Worm (Caenorhabditis elegans) whole organism, L3 larva: ENCODE measurements around the gene ugt-44.

Experiments used
- ZK546.5 ChIP-seq: sonication (generic microtip); optimal IDR thresholded peaks from 2 replicates; lab custom pipeline; 2017; ENCODE audit warnings: missing biosample characterization, missing genetic modification characterization
- aly-2 ChIP-seq: fragments of 150-350 bp; optimal IDR thresholded peaks from 2 replicates; lab custom pipeline; 2014; ENCODE audit warnings: missing biosample characterization, missing genetic modification characterization
- ama-1 ChIP-seq: fragments of 150-350 bp; optimal IDR thresholded peaks from 2 replicates; lab custom pipeline; 2018
- ceh-16 ChIP-seq: sonication (generic microtip); optimal IDR thresholded peaks from 2 replicates; lab custom pipeline; 2017; ENCODE audit warnings: missing biosample characterization, missing genetic modification characterization
- ceh-28 ChIP-seq: fragments of 150-350 bp; optimal IDR thresholded peaks from 2 replicates; lab custom pipeline; 2014; ENCODE audit warnings: missing biosample characterization, missing genetic modification reagents, missing genetic modification characterization
- ceh-9 ChIP-seq: sonication (generic microtip); optimal IDR thresholded peaks from 2 replicates; lab custom pipeline; 2018; ENCODE audit warnings: missing biosample characterization, missing genetic modification characterization
- daf-12 ChIP-seq: fragments of 150-350 bp; optimal IDR thresholded peaks from 2 replicates; lab custom pipeline; 2014; ENCODE audit warnings: missing biosample characterization, missing genetic modification reagents, missing genetic modification characterization
- egl-5 ChIP-seq: fragments of 150-350 bp; optimal IDR thresholded peaks from 2 replicates; lab custom pipeline; 2017; ENCODE audit warnings: missing biosample characterization, missing genetic modification reagents, missing genetic modification characterization, inconsistent platforms
- elt-1 ChIP-seq: fragments of 150-350 bp; optimal IDR thresholded peaks from 2 replicates; lab custom pipeline; 2014; ENCODE audit warnings: missing biosample characterization, missing genetic modification characterization
- elt-2 ChIP-seq: sonication (generic microtip); optimal IDR thresholded peaks from 2 replicates; lab custom pipeline; 2016; ENCODE audit warnings: missing genetic modification reagents, mild to moderate bottlenecking, missing genetic modification characterization, missing compliant biosample characterization
- eor-1 ChIP-seq, 2 experiments: fragments of 150-350 bp; optimal IDR thresholded peaks; 2 replicates each; lab custom pipeline; 2014 to 2018; ENCODE audit warnings: missing biosample characterization in 2 of 2, missing genetic modification characterization in 2 of 2
- fkh-10 ChIP-seq: sonication (generic microtip); optimal IDR thresholded peaks from 2 replicates; lab custom pipeline; 2017; ENCODE audit warnings: missing biosample characterization, missing genetic modification reagents, missing genetic modification characterization
- fkh-2 ChIP-seq: fragments of 150-350 bp; optimal IDR thresholded peaks from 2 replicates; lab custom pipeline; 2014; ENCODE audit warnings: missing biosample characterization, missing genetic modification reagents, missing genetic modification characterization
- fos-1 ChIP-seq: fragments of 150-350 bp; optimal IDR thresholded peaks from 2 replicates; lab custom pipeline; 2014; ENCODE audit warnings: missing biosample characterization, missing genetic modification characterization
- hmg-11 ChIP-seq: sonication (generic microtip); optimal IDR thresholded peaks from 2 replicates; lab custom pipeline; 2016; ENCODE audit warnings: missing genetic modification characterization, missing compliant biosample characterization
- jun-1 ChIP-seq: fragments of 150-350 bp; optimal IDR thresholded peaks from 2 replicates; lab custom pipeline; 2014; ENCODE audit warnings: missing biosample characterization, missing genetic modification reagents, missing genetic modification characterization
- lin-15B ChIP-seq: fragments of 150-350 bp; optimal IDR thresholded peaks from 2 replicates; lab custom pipeline; 2014; ENCODE audit warnings: missing biosample characterization, missing genetic modification characterization
- lin-39 ChIP-seq: fragments of 150-350 bp; optimal IDR thresholded peaks from 2 replicates; lab custom pipeline; 2018; ENCODE audit warnings: missing biosample characterization, missing genetic modification reagents, missing genetic modification characterization
- lsy-12 ChIP-seq: sonication (generic microtip); optimal IDR thresholded peaks from 2 replicates; lab custom pipeline; 2016; ENCODE audit warnings: mild to moderate bottlenecking, missing genetic modification characterization, missing compliant biosample characterization
- mml-1 ChIP-seq: fragments of 150-350 bp; sonication (generic microtip); optimal IDR thresholded peaks from 3 replicates; lab custom pipeline; 2014; ENCODE audit warnings: missing biosample characterization, missing genetic modification characterization
- nfya-1 ChIP-seq: sonication (generic microtip); optimal IDR thresholded peaks from 2 replicates; lab custom pipeline; 2017; ENCODE audit warnings: missing genetic modification characterization, mild to moderate bottlenecking, missing compliant biosample characterization, antibody characterized with exemption, moderate library complexity; ENCODE audit not compliant: insufficient read depth
- nhr-11 ChIP-seq: fragments of 150-350 bp; optimal IDR thresholded peaks from 2 replicates; lab custom pipeline; 2014; ENCODE audit warnings: missing biosample characterization, missing genetic modification characterization
- nhr-23 ChIP-seq: fragments of 150-350 bp; optimal IDR thresholded peaks from 2 replicates; lab custom pipeline; 2014; ENCODE audit warnings: missing biosample characterization, missing genetic modification reagents, missing genetic modification characterization
- nhr-237 ChIP-seq: fragments of 150-350 bp; optimal IDR thresholded peaks from 2 replicates; lab custom pipeline; 2014; ENCODE audit warnings: missing biosample characterization, missing genetic modification characterization
- nhr-25 ChIP-seq: sonication (generic microtip); optimal IDR thresholded peaks from 2 replicates; lab custom pipeline; 2017; ENCODE audit warnings: missing biosample characterization, missing genetic modification characterization
- nhr-43 ChIP-seq: sonication (generic microtip); optimal IDR thresholded peaks from 2 replicates; lab custom pipeline; 2016; ENCODE audit warnings: mild to moderate bottlenecking, missing genetic modification characterization, missing compliant biosample characterization; ENCODE audit not compliant: poor library complexity, severe bottlenecking
- nhr-67 ChIP-seq: fragments of 150-350 bp; optimal IDR thresholded peaks from 2 replicates; lab custom pipeline; 2014; ENCODE audit warnings: missing biosample characterization, missing genetic modification characterization
- nhr-77 ChIP-seq: fragments of 150-350 bp; optimal IDR thresholded peaks from 2 replicates; lab custom pipeline; 2014; ENCODE audit warnings: missing biosample characterization, missing genetic modification characterization
- pha-4 ChIP-seq: fragments of 150-350 bp; optimal IDR thresholded peaks from 2 replicates; lab custom pipeline; 2014; ENCODE audit warnings: missing biosample characterization, missing genetic modification reagents, missing genetic modification characterization
- pqm-1 ChIP-seq: fragments of 150-350 bp; optimal IDR thresholded peaks from 2 replicates; lab custom pipeline; 2017; ENCODE audit warnings: missing biosample characterization, missing genetic modification characterization, inconsistent platforms
- skn-1 ChIP-seq: fragments of 150-350 bp; optimal IDR thresholded peaks from 2 replicates; lab custom pipeline; 2014; ENCODE audit warnings: missing biosample characterization, missing genetic modification characterization
- snpc-4 ChIP-seq: fragments of 150-350 bp; optimal IDR thresholded peaks from 2 replicates; lab custom pipeline; 2014; ENCODE audit warnings: missing biosample characterization, missing genetic modification characterization
- tbx-2 ChIP-seq: sonication (generic microtip); optimal IDR thresholded peaks from 2 replicates; lab custom pipeline; 2016; ENCODE audit warnings: mild to moderate bottlenecking, missing genetic modification characterization, missing compliant biosample characterization
- unc-39 ChIP-seq: sonication (generic microtip); optimal IDR thresholded peaks from 4 replicates; lab custom pipeline; 2017; ENCODE audit warnings: missing biosample characterization, missing genetic modification characterization
- unc-62 ChIP-seq: fragments of 150-350 bp; sonication (generic microtip); optimal IDR thresholded peaks from 4 replicates; lab custom pipeline; 2014; ENCODE audit warnings: missing biosample characterization, missing genetic modification reagents, missing genetic modification characterization
- zag-1 ChIP-seq: fragments of 150-350 bp; optimal IDR thresholded peaks from 2 replicates; lab custom pipeline; 2014; ENCODE audit warnings: missing biosample characterization, missing genetic modification characterization
- ztf-11 ChIP-seq: fragments of 150-350 bp; optimal IDR thresholded peaks from 2 replicates; lab custom pipeline; 2014; ENCODE audit warnings: missing biosample characterization, missing genetic modification characterization
- ztf-4 ChIP-seq: fragments of 150-350 bp; optimal IDR thresholded peaks from 2 replicates; lab custom pipeline; 2014; ENCODE audit warnings: missing biosample characterization, missing genetic modification characterization

The ugt-44 gene

DNA sequence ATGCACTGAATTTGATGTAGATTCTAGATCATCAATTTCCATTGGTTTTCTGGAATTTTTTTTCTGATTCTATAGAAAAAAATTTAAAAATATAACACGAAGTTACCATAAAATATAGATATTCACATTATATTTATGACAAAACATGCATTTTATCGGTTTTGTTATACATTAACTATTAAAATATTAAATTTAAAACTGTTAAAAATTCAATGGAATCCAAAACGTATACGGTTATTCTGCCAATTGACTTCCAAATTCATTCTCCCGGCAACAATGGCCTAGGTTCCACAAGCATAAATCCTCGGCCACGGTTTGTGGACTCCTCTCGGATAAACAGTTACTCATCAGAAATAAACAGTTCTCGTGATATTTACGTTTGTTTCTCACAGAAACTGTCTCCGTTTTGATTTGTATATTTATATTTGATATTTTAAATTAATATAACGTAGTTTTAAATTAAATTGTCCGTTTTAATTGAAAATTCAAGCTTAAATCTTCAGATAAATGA is 14.1 kb downstream of the ugt-44 start, which contains the start of the genes F01D4.5 and ced-5 (continued):
- TF ChIP-seq mml-1 (tag; lab: Kevin White, UChicago) (no peak), eor-1 (tag; optimal IDR thresholded peaks at IDR 0.05; lab: Kevin White, UChicago) (peak in 1 of 2 experiments; percentile 76), daf-12 (tag; lab: Kevin White, UChicago) (no peak), ceh-9 (tag; lab: Kevin White, UChicago) (no peak), ztf-11 (no peak), unc-62 (no peak), nhr-77 (no peak), jun-1 (tag; lab: Kevin White, UChicago) (peak; percentile 48), nfya-1 (tag; lab: Kevin White, UChicago) (peak; percentile 67), zag-1 (tag; lab: Kevin White, UChicago) (no peak), elt-1 (peak; percentile 33), nhr-43 (tag; lab: Kevin White, UChicago) (peak; percentile 94), ceh-28 (tag; lab: Kevin White, UChicago) (no peak), nhr-11 (tag; lab: Kevin White, UChicago) (no peak), nhr-67 (tag; lab: Kevin White, UChicago) (no peak)

DNA sequence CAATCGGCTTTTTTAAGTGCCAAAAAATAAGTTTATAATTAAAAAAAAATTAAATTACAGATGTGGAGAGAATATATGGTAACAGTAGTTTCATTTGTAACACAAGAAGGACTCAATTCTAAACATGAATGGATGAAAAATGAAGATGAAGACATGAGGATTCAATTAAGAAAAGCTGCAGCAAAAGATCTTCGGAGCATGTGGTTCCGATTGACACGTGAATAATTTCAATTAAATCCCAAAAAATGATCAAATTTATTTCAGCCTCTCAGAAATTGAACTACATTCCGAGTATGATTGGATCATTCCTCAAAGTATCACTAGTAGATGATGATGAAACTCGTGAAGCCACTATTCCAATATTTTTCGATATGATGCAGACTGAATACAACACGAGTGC is 19.9 kb downstream of the ugt-44 start:
- TF ChIP-seq ceh-28 (tag; lab: Kevin White, UChicago), result no peak
- no peak for TF ChIP-seq pqm-1
- no peak for TF ChIP-seq nhr-11 (tag; lab: Kevin White, UChicago)
- TF ChIP-seq egl-5 (tag; lab: Kevin White, UChicago), result no peak
- no peak for TF ChIP-seq lsy-12 (tag; lab: Kevin White, UChicago)
- no peak for TF ChIP-seq ZK546.5 (tag; lab: Kevin White, UChicago)
- no peak for TF ChIP-seq ceh-16
- TF ChIP-seq tbx-2, result no peak
- no peak for TF ChIP-seq fkh-2 (tag; lab: Kevin White, UChicago)
- TF ChIP-seq nhr-237 (tag; lab: Kevin White, UChicago), result no peak
- TF ChIP-seq fos-1 (tag; lab: Kevin White, UChicago), result no peak
- TF ChIP-seq elt-1, result no peak
- no peak for TF ChIP-seq ztf-4 (tag; lab: Kevin White, UChicago)
- TF ChIP-seq, all 47 proteins: peak for 0

- TF ChIP-seq pqm-1 (no peak), fkh-2 (tag; lab: Kevin White, UChicago) (no peak)
These were observed 28.9 kb downstream of the ugt-44 start for ce11 chrIV:10498401-10498800.

DNA sequence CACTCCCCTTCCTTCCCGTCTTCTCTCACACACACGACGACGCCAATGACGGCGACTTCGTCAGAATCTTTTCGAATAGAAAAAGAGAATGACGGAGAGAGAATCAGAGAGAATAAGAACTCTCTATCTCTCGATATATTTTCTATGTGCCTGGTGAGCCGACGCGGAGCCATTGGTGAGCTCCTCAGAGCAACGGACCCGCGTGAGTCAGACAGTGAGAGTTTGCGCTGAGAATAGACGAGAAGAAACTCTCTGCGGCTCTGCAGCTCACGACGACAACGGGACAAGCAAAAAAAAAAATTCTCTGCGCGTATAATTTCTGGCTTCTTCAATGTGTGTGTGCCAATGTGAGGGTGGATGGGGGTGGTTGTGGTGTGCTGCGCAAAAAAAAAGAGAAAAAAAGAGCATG is 30.4 kb downstream of the ugt-44 start:
- TF ChIP-seq fos-1 (tag; lab: Kevin White, UChicago) (peak; percentile 21), nhr-25 (tag; lab: Kevin White, UChicago) (no peak), snpc-4 (tag; lab: Kevin White, UChicago) (peak; percentile 2), nhr-23 (tag; lab: Kevin White, UChicago) (no peak), egl-5 (tag; lab: Kevin White, UChicago) (peak; percentile 21), ZK546.5 (tag; lab: Kevin White, UChicago) (no peak), lsy-12 (tag; lab: Kevin White, UChicago) (no peak), daf-12 (tag; lab: Kevin White, UChicago) (no peak), hmg-11 (tag; lab: Kevin White, UChicago) (peak; percentile 67), ama-1 (no peak), unc-39 (tag; lab: Kevin White, UChicago) (no peak), fkh-10 (peak; percentile 58), nhr-67 (tag; lab: Kevin White, UChicago) (no peak), ceh-28 (tag; lab: Kevin White, UChicago) (no peak), elt-1 (no peak), elt-2 (no peak), nhr-11 (tag; lab: Kevin White, UChicago) (peak; percentile 71), jun-1 (tag; lab: Kevin White, UChicago) (no peak), zag-1 (tag; lab: Kevin White, UChicago) (peak; percentile 62), skn-1 (peak; percentile 27), lin-15B (tag; lab: Kevin White, UChicago) (peak; percentile 55), nfya-1 (tag; lab: Kevin White, UChicago) (peak; percentile 86), lin-39 (tag; lab: Kevin White, UChicago) (peak; percentile 88), tbx-2 (peak; percentile 55), aly-2 (no peak), pha-4 (tag; lab: Kevin White, UChicago) (no peak), mml-1 (tag; lab: Kevin White, UChicago) (no peak)
